Worm (Caenorhabditis elegans): ENCODE measurements around the gene ttb-1.

Gene ttb-1

ce11 chrV:156044-156869 lies at the start of gene ttb-1:
Gene ttb-1, plus strand, starts transcription at chrV:156819.
- no peak for TF ChIP-seq flh-1 (GFP tag; optimal IDR thresholded peaks at IDR 0.05)
- TF ChIP-seq zip-8 (tag; optimal IDR thresholded peaks at IDR 0.05) = no peak
- TF ChIP-seq lsy-2 (tag; optimal IDR thresholded peaks at IDR 0.05) = peak; percentile 11
- peak; percentile 20 for TF ChIP-seq ces-1 (GFP tag; optimal IDR thresholded peaks at IDR 0.05)
- TF ChIP-seq ham-2 (GFP tag; optimal IDR thresholded peaks at IDR 0.05) = peak; percentile 12
- no peak for TF ChIP-seq ceh-39 (tag; optimal IDR thresholded peaks at IDR 0.05)
- TF ChIP-seq elt-3 (tag; optimal IDR thresholded peaks at IDR 0.05) = no peak

- TF ChIP-seq nhr-76 (tag; optimal IDR thresholded peaks at IDR 0.05) (no peak), ceh-83 (GFP tag; optimal IDR thresholded peaks at IDR 0.05) (no peak), nhr-28 (tag; optimal IDR thresholded peaks at IDR 0.05) (no peak), flh-1 (GFP tag; optimal IDR thresholded peaks at IDR 0.05) (no peak), sptf-1 (tag; optimal IDR thresholded peaks at IDR 0.05) (no peak), nhr-237 (tag; optimal IDR thresholded peaks at IDR 0.05) (no peak), lin-13 (tag; optimal IDR thresholded peaks at IDR 0.05) (no peak), blmp-1 (tag; optimal IDR thresholded peaks at IDR 0.05) (no peak)
These were observed 40.4 kb upstream of the ttb-1 start for ce11 chrV:116243-116642.

- TF ChIP-seq hlh-1 (tag; optimal IDR thresholded peaks at IDR 0.05) = peak; percentile 25
- TF ChIP-seq ceh-83 (GFP tag; optimal IDR thresholded peaks at IDR 0.05) = no peak
These were observed 39.3 kb upstream of the ttb-1 start for ce11 chrV:117312-117711.

- TF ChIP-seq elt-1 (tag; optimal IDR thresholded peaks at IDR 0.05; ENCODE audit: borderline replicate concordance, insufficient read depth) = no peak
These were observed 34.4 kb upstream of the ttb-1 start for ce11 chrV:122249-122648.

ce11 chrV:122750-123149 lies 33.9 kb upstream of the ttb-1 start, which contains the start of gene cgp-1:
Gene cgp-1, minus strand, starts transcription at chrV:122789.
- TF ChIP-seq unc-120 (tag; optimal IDR thresholded peaks at IDR 0.05; ENCODE audit: poor library complexity, severe bottlenecking) (no peak), unc-62 (GFP tag; optimal IDR thresholded peaks at IDR 0.05) (no peak), bed-3 (GFP tag; optimal IDR thresholded peaks at IDR 0.05) (no peak), hlh-1 (tag; optimal IDR thresholded peaks at IDR 0.05) (peak; percentile 5), nhr-12 (tag; optimal IDR thresholded peaks at IDR 0.05) (no peak), nhr-28 (tag; optimal IDR thresholded peaks at IDR 0.05) (no peak), mep-1 (tag; optimal IDR thresholded peaks at IDR 0.05) (peak; percentile 9), mls-2 (tag; optimal IDR thresholded peaks at IDR 0.05) (no peak), ceh-43 (GFP tag; optimal IDR thresholded peaks at IDR 0.05) (no peak), sem-2 (GFP tag; optimal IDR thresholded peaks at IDR 0.05) (no peak), elt-1 (tag; optimal IDR thresholded peaks at IDR 0.05; ENCODE audit: borderline replicate concordance, insufficient read depth) (no peak), unc-39 (tag; optimal IDR thresholded peaks at IDR 0.05) (no peak), lin-32 (GFP tag; optimal IDR thresholded peaks at IDR 0.05) (no peak), flh-1 (GFP tag; optimal IDR thresholded peaks at IDR 0.05) (no peak), M03D4.4 (tag; optimal IDR thresholded peaks at IDR 0.05) (no peak), sptf-1 (tag; optimal IDR thresholded peaks at IDR 0.05) (no peak), lin-13 (tag; optimal IDR thresholded peaks at IDR 0.05) (no peak), ceh-39 (tag; optimal IDR thresholded peaks at IDR 0.05) (no peak)

- TF ChIP-seq hlh-1 (tag; optimal IDR thresholded peaks at IDR 0.05) (no peak), lin-32 (GFP tag; optimal IDR thresholded peaks at IDR 0.05) (no peak), mls-2 (tag; optimal IDR thresholded peaks at IDR 0.05) (no peak), nhr-28 (tag; optimal IDR thresholded peaks at IDR 0.05) (no peak), nhr-2 (tag; optimal IDR thresholded peaks at IDR 0.05) (no peak), cnd-1 (tag; optimal IDR thresholded peaks at IDR 0.05) (no peak), nhr-237 (tag; optimal IDR thresholded peaks at IDR 0.05) (no peak), pha-4 (tag; optimal IDR thresholded peaks at IDR 0.05) (no peak), ceh-43 (GFP tag; optimal IDR thresholded peaks at IDR 0.05) (no peak), unc-39 (tag; optimal IDR thresholded peaks at IDR 0.05) (no peak), elt-1 (tag; optimal IDR thresholded peaks at IDR 0.05; ENCODE audit: borderline replicate concordance, insufficient read depth) (no peak)
These were observed 33.1 kb upstream of the ttb-1 start for ce11 chrV:123513-123912.

Data from whole organism, mixed stage, embryonic.